Worm (Caenorhabditis elegans) whole organism, L1 larva: ENCODE results near the gene C16C10.13.

Source experiments
- ceh-82 ChIP-seq, 3 experiments: fragments of 150-350 bp in 1 of 3; sonication (generic microtip) in 2 of 3; optimal IDR thresholded peaks; 2 replicates each; lab custom pipeline; 2014 to 2017; ENCODE audit warnings: missing biosample characterization in 3 of 3, missing genetic modification characterization in 3 of 3
- lin-35 ChIP-seq, 2 experiments: fragments of 150-350 bp; optimal IDR thresholded peaks; 2 replicates each; lab custom pipeline; 2014; ENCODE audit warnings: missing biosample characterization in 2 of 2, missing genetic modification characterization in 2 of 2, missing genetic modification reagents in 2 of 2
- sup-37 ChIP-seq: fragments of 200-800 bp; sonication (Bioruptor generic); optimal IDR thresholded peaks from 2 replicates; lab custom pipeline; 2018; ENCODE audit warnings: mild to moderate bottlenecking, missing genetic modification characterization, missing compliant biosample characterization

DNA sequence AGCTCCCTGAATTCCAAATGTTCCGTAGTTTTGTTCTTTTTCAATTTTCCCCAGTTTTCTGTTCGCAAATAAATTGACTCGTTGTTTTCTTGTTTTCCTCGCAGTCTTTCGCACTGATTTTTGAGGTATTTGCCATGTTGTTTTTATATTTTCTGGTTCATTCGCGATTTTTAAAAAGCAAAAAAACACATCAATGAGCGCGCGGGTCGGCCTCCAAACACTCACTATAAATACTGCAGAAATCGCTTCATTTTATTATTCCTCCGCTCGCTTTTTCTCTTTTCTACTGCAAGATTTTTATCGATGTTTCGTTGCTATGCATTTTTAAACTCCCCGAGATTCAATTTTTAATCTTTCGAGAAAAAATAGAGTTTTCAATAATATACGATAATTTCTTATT is 23.4 kb upstream of the C16C10.13 start:
- TF ChIP-seq sup-37 (GFP tag; lab: Kevin White, UChicago): no peak
- no peak for TF ChIP-seq lin-35 (GFP tag; optimal IDR thresholded peaks at IDR 0.05; lab: Kevin White, UChicago)
- no peak for TF ChIP-seq ceh-82 (tag; optimal IDR thresholded peaks at IDR 0.05; lab: Kevin White, UChicago)
